Worm (Caenorhabditis elegans): Measurements from ENCODE around the gene T05H10.8.

- TF ChIP-seq ztf-29 (GFP tag; IDR thresholded peaks at IDR 0.05) (no peak), flt-1 (GFP tag; IDR thresholded peaks at IDR 0.05) (no peak), tab-1 (GFP tag; IDR thresholded peaks at IDR 0.05) (no peak)
Measured at ce11 chrII:8050477-8050876, 8.4 kb upstream of the T05H10.8 start, which contains the start of gene mtre-1.
